Worm (Caenorhabditis elegans): ENCODE data around the gene ida-1.

ce11 chrIII:5790550-5790949, 35.2 kb downstream of the ida-1 start, which contains the start of gene rev-3:
- no peak for TF ChIP-seq zag-1 (tag; optimal IDR thresholded peaks at IDR 0.05)
- TF ChIP-seq hmg-11 (tag; optimal IDR thresholded peaks at IDR 0.05): no peak
- TF ChIP-seq nhr-25 (tag; optimal IDR thresholded peaks at IDR 0.05): no peak
- TF ChIP-seq ztf-4 (tag; optimal IDR thresholded peaks at IDR 0.05): no peak
- TF ChIP-seq ama-1 (optimal IDR thresholded peaks at IDR 0.05): no peak
- TF ChIP-seq nhr-12 (tag; optimal IDR thresholded peaks at IDR 0.05): no peak

Data from whole organism, L3 larva.